Fruit fly (Drosophila melanogaster) whole organism, embryonic: ENCODE data around the gene Cyp313a1.

Experiments
- Awh ChIP-seq: fragments of 200-800 bp; sonication (Bioruptor generic); IDR thresholded peaks from 2 replicates; pipeline ENCODE4, ENCODE4 v1.3.6; 2022; ENCODE audit warnings: missing biosample characterization, missing genetic modification characterization
- Bgb ChIP-seq: fragments of 200-800 bp; sonication (Bioruptor generic); IDR thresholded peaks from 2 replicates; pipeline ENCODE4 v1.3.6; 2022; ENCODE audit warnings: missing biosample characterization, missing genetic modification characterization; ENCODE audit not compliant: partially characterized antibody
- Blimp-1 ChIP-seq: fragments of 200-800 bp; sonication (Bioruptor generic); optimal IDR thresholded peaks from 3 replicates; lab custom pipeline; 2018; ENCODE audit warnings: missing biosample characterization, missing genetic modification characterization, mild to moderate bottlenecking, moderate library complexity, missing genetic modification reagents
- CG10462 ChIP-seq: fragments of 200-800 bp; sonication (Bioruptor generic); optimal IDR thresholded peaks from 2 replicates; lab custom pipeline; 2016; ENCODE audit warnings: missing biosample characterization, missing genetic modification characterization
- CG11560 ChIP-seq: fragments of 200-800 bp; sonication (Bioruptor generic); IDR thresholded peaks from 3 replicates; pipeline ENCODE4 v1.3.6; 2022; ENCODE audit warnings: missing biosample characterization, missing genetic modification characterization
- CG12219 ChIP-seq: fragments of 200-800 bp; sonication (Bioruptor generic); optimal IDR thresholded peaks from 3 replicates; lab custom pipeline; 2018; ENCODE audit warnings: missing biosample characterization, mild to moderate bottlenecking, missing genetic modification characterization
- CG12769 ChIP-seq: fragments of 200-800 bp; sonication (Bioruptor generic); optimal IDR thresholded peaks from 2 replicates; lab custom pipeline; 2019; ENCODE audit warnings: missing biosample characterization, mild to moderate bottlenecking, missing genetic modification characterization, moderate library complexity
- CG12942 ChIP-seq: fragments of 200-800 bp; sonication (Bioruptor generic); optimal IDR thresholded peaks from 3 replicates; lab custom pipeline; 2016; ENCODE audit warnings: missing biosample characterization, missing genetic modification characterization
- CG13287 ChIP-seq: fragments of 200-800 bp; sonication (Bioruptor generic); IDR thresholded peaks from 2 replicates; pipeline ENCODE4 v1.3.6; 2022; ENCODE audit warnings: missing biosample characterization, missing genetic modification characterization; ENCODE audit not compliant: partially characterized antibody
- CG13424 ChIP-seq: fragments of 200-800 bp; sonication (Bioruptor generic); optimal IDR thresholded peaks from 2 replicates; lab custom pipeline; 2019; ENCODE audit warnings: missing biosample characterization, mild to moderate bottlenecking, missing genetic modification characterization, moderate library complexity
- CG15269 ChIP-seq: fragments of 200-800 bp; sonication (Bioruptor generic); optimal IDR thresholded peaks from 2 replicates; lab custom pipeline; 2018; ENCODE audit warnings: missing biosample characterization, mild to moderate bottlenecking, missing genetic modification characterization, moderate library complexity
- CG17385 ChIP-seq: fragments of 200-800 bp; sonication (Bioruptor generic); optimal IDR thresholded peaks from 3 replicates; lab custom pipeline; 2018; ENCODE audit warnings: missing biosample characterization, mild to moderate bottlenecking, missing genetic modification characterization
- CG1832 ChIP-seq: fragments of 200-800 bp; sonication (Bioruptor generic); optimal IDR thresholded peaks from 2 replicates; lab custom pipeline; 2017; ENCODE audit warnings: missing biosample characterization, mild to moderate bottlenecking, missing genetic modification characterization, inconsistent platforms
- CG18599 ChIP-seq: fragments of 200-800 bp; sonication (Bioruptor generic); optimal IDR thresholded peaks from 3 replicates; lab custom pipeline; 2017; ENCODE audit warnings: missing biosample characterization, missing genetic modification characterization, mild to moderate bottlenecking, moderate library complexity, missing genetic modification reagents
- CG2678 ChIP-seq: fragments of 200-800 bp; sonication (Bioruptor generic); optimal IDR thresholded peaks from 3 replicates; lab custom pipeline; 2019; ENCODE audit warnings: missing biosample characterization, mild to moderate bottlenecking, missing genetic modification characterization, moderate library complexity
- CG34376 ChIP-seq: fragments of 200-800 bp; sonication (Bioruptor generic); optimal IDR thresholded peaks from 2 replicates; lab custom pipeline; 2018; ENCODE audit warnings: missing biosample characterization, mild to moderate bottlenecking, missing genetic modification characterization
- CG43689 ChIP-seq: fragments of 200-800 bp; sonication (Bioruptor generic); IDR thresholded peaks from 2 replicates; pipeline ENCODE4 v1.3.6; 2022; ENCODE audit warnings: missing biosample characterization, missing genetic modification characterization
- CG7556 ChIP-seq: fragments of 200-800 bp; sonication (Bioruptor generic); optimal IDR thresholded peaks from 2 replicates; lab custom pipeline; 2017; ENCODE audit warnings: missing biosample characterization, mild to moderate bottlenecking, missing genetic modification characterization
- D19A ChIP-seq: fragments of 200-800 bp; optimal IDR thresholded peaks from 3 replicates; lab custom pipeline; 2019; ENCODE audit warnings: missing biosample characterization, mild to moderate bottlenecking, missing genetic modification characterization, moderate library complexity
- Fer2 ChIP-seq: fragments of 200-800 bp; sonication (Bioruptor generic); optimal IDR thresholded peaks from 2 replicates; lab custom pipeline; 2018; ENCODE audit warnings: missing biosample characterization, mild to moderate bottlenecking, missing genetic modification characterization, moderate library complexity
- Jarid2 ChIP-seq: fragments of 200-800 bp; sonication (Bioruptor generic); optimal IDR thresholded peaks from 3 replicates; lab custom pipeline; 2017; ENCODE audit warnings: mild to moderate bottlenecking, missing biosample characterization, missing genetic modification reagents, missing genetic modification characterization
- Lim3 ChIP-seq: fragments of 200-800 bp; sonication (Bioruptor generic); IDR thresholded peaks from 2 replicates; pipeline ENCODE4 v1.3.6; 2022; ENCODE audit warnings: missing biosample characterization, missing genetic modification characterization
- MESR4 ChIP-seq: fragments of 200-800 bp; sonication (Bioruptor generic); optimal IDR thresholded peaks from 2 replicates; lab custom pipeline; 2018; ENCODE audit warnings: missing biosample characterization, mild to moderate bottlenecking, missing genetic modification characterization, moderate library complexity
- Mad ChIP-seq: fragments of 200-800 bp; sonication (Bioruptor generic); optimal IDR thresholded peaks from 2 replicates; lab custom pipeline; 2016; ENCODE audit warnings: missing biosample characterization, missing genetic modification characterization
- Neu2 ChIP-seq: fragments of 200-800 bp; sonication (Bioruptor generic); optimal IDR thresholded peaks from 3 replicates; lab custom pipeline; 2016; ENCODE audit warnings: missing biosample characterization, missing genetic modification characterization, borderline replicate concordance
- PHDP ChIP-seq: fragments of 200-800 bp; sonication (Bioruptor generic); optimal IDR thresholded peaks from 3 replicates; lab custom pipeline; 2018; ENCODE audit warnings: missing biosample characterization, mild to moderate bottlenecking, missing genetic modification characterization, moderate library complexity
- Usf ChIP-seq: fragments of 200-800 bp; sonication (Bioruptor generic); optimal IDR thresholded peaks from 2 replicates; lab custom pipeline; 2017; ENCODE audit warnings: missing genotype, missing biosample characterization, missing genetic modification characterization
- YL-1 ChIP-seq: fragments of 200-800 bp; sonication (Bioruptor generic); optimal IDR thresholded peaks from 3 replicates; lab custom pipeline; 2017; ENCODE audit warnings: missing biosample characterization, mild to moderate bottlenecking, missing genetic modification characterization
- ab ChIP-seq: fragments of 200-800 bp; sonication (Bioruptor generic); optimal IDR thresholded peaks from 2 replicates; lab custom pipeline; 2016; ENCODE audit warnings: missing biosample characterization, missing genetic modification characterization
- chm ChIP-seq: fragments of 200-800 bp; sonication (Bioruptor generic); IDR thresholded peaks from 2 replicates; pipeline ENCODE4 v1.3.6; 2022; ENCODE audit warnings: missing biosample characterization, missing genetic modification characterization
- ci ChIP-seq: fragments of 200-800 bp; sonication (Bioruptor generic); IDR thresholded peaks from 3 replicates; pipeline ENCODE4 v1.3.6; 2022; ENCODE audit warnings: missing biosample characterization, missing genetic modification characterization
- dmrt99B ChIP-seq: fragments of 200-800 bp; sonication (Bioruptor generic); optimal IDR thresholded peaks from 2 replicates; lab custom pipeline; 2018; ENCODE audit warnings: missing biosample characterization, mild to moderate bottlenecking, missing genetic modification characterization, moderate library complexity
- dysf ChIP-seq: fragments of 200-800 bp; sonication (Bioruptor generic); IDR thresholded peaks from 3 replicates; pipeline ENCODE4 v1.3.6; 2022; ENCODE audit warnings: missing biosample characterization, missing genetic modification characterization
- fru ChIP-seq: fragments of >200 bp; optimal IDR thresholded peaks from 2 replicates; lab custom pipeline; 2017
- fu2 ChIP-seq: fragments of 200-800 bp; sonication (Bioruptor generic); optimal IDR thresholded peaks from 2 replicates; lab custom pipeline; 2016; ENCODE audit warnings: missing biosample characterization, missing genetic modification characterization
- gce ChIP-seq: fragments of 200-800 bp; sonication (Bioruptor generic); IDR thresholded peaks from 3 replicates; pipeline ENCODE4 v1.3.6; 2022; ENCODE audit warnings: missing biosample characterization, missing genetic modification characterization
- gem ChIP-seq: fragments of 200-800 bp; sonication (Bioruptor generic); optimal IDR thresholded peaks from 2 replicates; lab custom pipeline; 2019; ENCODE audit warnings: missing biosample characterization, mild to moderate bottlenecking, missing genetic modification characterization, moderate library complexity
- h ChIP-seq: fragments of >200 bp; optimal IDR thresholded peaks from 2 replicates; lab custom pipeline; 2017
- ind ChIP-seq: fragments of 200-800 bp; sonication (Bioruptor generic); optimal IDR thresholded peaks from 3 replicates; lab custom pipeline; 2016; ENCODE audit warnings: missing biosample characterization, missing genetic modification characterization
- insv ChIP-seq, 2 experiments: fragments of 200-800 bp; sonication (Bioruptor generic); optimal IDR thresholded peaks; 3 replicates each; lab custom pipeline; 2016 to 2018; ENCODE audit warnings: missing biosample characterization in 2 of 2, missing genetic modification characterization in 2 of 2
- jing ChIP-seq: fragments of 200-800 bp; sonication (Bioruptor generic); optimal IDR thresholded peaks from 2 replicates; lab custom pipeline; 2018; ENCODE audit warnings: missing biosample characterization, mild to moderate bottlenecking, missing genetic modification characterization
- kay ChIP-seq: fragments of 200-800 bp; sonication (Bioruptor generic); optimal IDR thresholded peaks from 2 replicates; lab custom pipeline; 2016; ENCODE audit warnings: missing biosample characterization, missing genetic modification characterization
- maf-S ChIP-seq: fragments of 200-800 bp; sonication (Bioruptor generic); optimal IDR thresholded peaks from 2 replicates; lab custom pipeline; 2016; ENCODE audit warnings: missing biosample characterization, missing genetic modification characterization
- mld ChIP-seq: fragments of 200-800 bp; sonication (Bioruptor generic); IDR thresholded peaks from 3 replicates; pipeline ENCODE4 v1.3.6; 2022; ENCODE audit warnings: missing biosample characterization, missing genetic modification characterization; ENCODE audit not compliant: partially characterized antibody
- nau ChIP-seq: fragments of 200-800 bp; sonication (Bioruptor generic); optimal IDR thresholded peaks from 3 replicates; lab custom pipeline; 2017; ENCODE audit warnings: missing biosample characterization, mild to moderate bottlenecking, missing genetic modification characterization, missing genetic modification reagents
- rib ChIP-seq: fragments of 200-800 bp; sonication (Bioruptor generic); IDR thresholded peaks from 2 replicates; pipeline ENCODE4 v1.3.6; 2022; ENCODE audit warnings: missing biosample characterization, missing genetic modification characterization
- schlank ChIP-seq: fragments of 200-800 bp; sonication (Bioruptor generic); optimal IDR thresholded peaks from 2 replicates; lab custom pipeline; 2018; ENCODE audit warnings: missing biosample characterization, mild to moderate bottlenecking, missing genetic modification characterization
- scrt ChIP-seq: fragments of 200-800 bp; sonication (Bioruptor generic); optimal IDR thresholded peaks from 2 replicates; lab custom pipeline; 2018; ENCODE audit warnings: missing biosample characterization, mild to moderate bottlenecking, missing genetic modification characterization, moderate library complexity
- sens ChIP-seq: fragments of 200-800 bp; sonication (Bioruptor generic); peaks from one replicate; lab custom pipeline; 2016; ENCODE audit warnings: missing biosample characterization, missing genetic modification characterization
- sob ChIP-seq: fragments of 200-800 bp; sonication (Bioruptor generic); IDR thresholded peaks from 2 replicates; pipeline ENCODE4 v1.3.6; 2022; ENCODE audit warnings: missing biosample characterization, missing genetic modification characterization

The Cyp313a1 gene

dm6 chr3R:14479623-14480194 lies 41.1 kb upstream of the Cyp313a1 start (continued):
- no peak for TF ChIP-seq scrt (GFP tag; lab: Kevin White, UChicago)
- no peak for TF ChIP-seq CG13424 (tag; lab: Kevin White, UChicago)
- no peak for TF ChIP-seq maf-S (GFP tag; lab: Kevin White, UChicago)
- no peak for TF ChIP-seq dmrt99B (tag; lab: Kevin White, UChicago)
- no peak for TF ChIP-seq fru (lab: Kevin White, UChicago)
- TF ChIP-seq fu2 (GFP tag; lab: Kevin White, UChicago), result no peak
- no peak for TF ChIP-seq Awh
- peak; percentile 0 for TF ChIP-seq YL-1 (GFP tag; lab: Kevin White, UChicago)
- TF ChIP-seq Jarid2, result no peak
- no peak for TF ChIP-seq Neu2 (GFP tag; lab: Kevin White, UChicago)
- peak; percentile 26 for TF ChIP-seq Fer2 (tag; lab: Kevin White, UChicago)
- no peak for TF ChIP-seq Lim3 (GFP tag; lab: Robert Waterston, UW)
- TF ChIP-seq CG10462 (GFP tag; lab: Kevin White, UChicago), result no peak
- TF ChIP-seq Blimp-1, result no peak

dm6 chr3R:14481569-14481968 lies 39.3 kb upstream of the Cyp313a1 start, which contains the start of gene cv-c:
Gene cv-c, minus strand, starts transcription at chr3R:14481713.
- TF ChIP-seq Usf (GFP tag; lab: Kevin White, UChicago), result no peak
- no peak for TF ChIP-seq D19A (tag; lab: Kevin White, UChicago)
- TF ChIP-seq chm (GFP tag; lab: Robert Waterston, UW), result peak; percentile 84
- no peak for TF ChIP-seq h
- no peak for TF ChIP-seq MESR4 (GFP tag; lab: Kevin White, UChicago)
- peak; percentile 34; the same call in 1 of the 2 replicates for TF ChIP-seq Bgb (GFP tag; lab: Robert Waterston, UW)
- peak in 1 of 2 experiments; percentile 5 for TF ChIP-seq insv (GFP tag; optimal IDR thresholded peaks at IDR 0.05; lab: Kevin White, UChicago)
- TF ChIP-seq CG15269, result peak; percentile 34
- no peak for TF ChIP-seq ind (GFP tag; lab: Kevin White, UChicago)
- TF ChIP-seq CG12219, result no peak
- TF ChIP-seq CG13287, result peak; percentile 16; the same call in 1 of the 2 replicates
- no peak for TF ChIP-seq nau (GFP tag; lab: Kevin White, UChicago)
- no peak for TF ChIP-seq CG7556 (GFP tag; lab: Kevin White, UChicago)
- no peak for TF ChIP-seq dmrt99B (tag; lab: Kevin White, UChicago)
- peak; percentile 1 for TF ChIP-seq CG34376 (GFP tag; lab: Kevin White, UChicago)
- no peak for TF ChIP-seq dysf (GFP tag; lab: Robert Waterston, UW)
- peak; percentile 1 for TF ChIP-seq PHDP
- TF ChIP-seq CG1832 (GFP tag; lab: Kevin White, UChicago), result no peak
- TF ChIP-seq gce (GFP tag; lab: Robert Waterston, UW), result no peak
- no peak for TF ChIP-seq CG2678 (tag; lab: Kevin White, UChicago)
- TF ChIP-seq ab, result no peak
- no peak for TF ChIP-seq maf-S (GFP tag; lab: Kevin White, UChicago)
- TF ChIP-seq ci (GFP tag; lab: Robert Waterston, UW), result peak; percentile 39; the same call in 1 of the 3 replicates
- peak; percentile 88 for TF ChIP-seq sens
- TF ChIP-seq jing (GFP tag; lab: Kevin White, UChicago), result no peak
- no peak for TF ChIP-seq CG43689 (GFP tag; lab: Robert Waterston, UW)
- no peak for TF ChIP-seq CG12769 (tag; lab: Kevin White, UChicago)
- TF ChIP-seq CG11560 (tag; lab: Robert Waterston, UW), result no peak
- TF ChIP-seq gem (tag; lab: Kevin White, UChicago), result no peak
- TF ChIP-seq mld (GFP tag; lab: Robert Waterston, UW), result peak; percentile 12; the same call in 1 of the 3 replicates
- TF ChIP-seq CG17385 (GFP tag; lab: Kevin White, UChicago), result no peak
- TF ChIP-seq CG12942 (GFP tag; lab: Kevin White, UChicago), result no peak
- TF ChIP-seq schlank (tag; lab: Kevin White, UChicago), result no peak
- no peak for TF ChIP-seq kay (GFP tag; lab: Kevin White, UChicago)
- TF ChIP-seq rib (GFP tag; lab: Robert Waterston, UW), result no peak
- TF ChIP-seq Mad (GFP tag; lab: Kevin White, UChicago), result no peak
- TF ChIP-seq CG18599, result no peak
- no peak for TF ChIP-seq sob (GFP tag; lab: Robert Waterston, UW)
